Fruit fly (Drosophila melanogaster) whole organism, embryonic: ENCODE results near the gene c12.1.

ENCODE experiments used
- Ada2b ChIP-seq: fragments of 200-800 bp; sonication (Bioruptor generic); IDR thresholded peaks from 2 replicates; pipeline ENCODE4 v1.3.6; 2022; ENCODE audit warnings: missing biosample characterization, missing genetic modification characterization
- Blimp-1 ChIP-seq: fragments of 200-800 bp; sonication (Bioruptor generic); optimal IDR thresholded peaks from 3 replicates; lab custom pipeline; 2018; ENCODE audit warnings: missing biosample characterization, missing genetic modification characterization, mild to moderate bottlenecking, moderate library complexity, missing genetic modification reagents
- CG10979 ChIP-seq: fragments of 200-800 bp; sonication (Bioruptor generic); optimal IDR thresholded peaks from 2 replicates; lab custom pipeline; 2018; ENCODE audit warnings: missing biosample characterization, mild to moderate bottlenecking, missing genetic modification characterization, moderate library complexity
- CG13624 ChIP-seq: fragments of 200-800 bp; sonication (Bioruptor generic); optimal IDR thresholded peaks from 2 replicates; lab custom pipeline; 2016; ENCODE audit warnings: missing biosample characterization, missing genetic modification characterization
- CG14014 ChIP-seq: fragments of 200-800 bp; sonication (Bioruptor generic); IDR thresholded peaks from 2 replicates; pipeline ENCODE4 v1.3.6; 2022; ENCODE audit warnings: missing biosample characterization, missing genetic modification characterization
- CG14441 ChIP-seq: fragments of 200-800 bp; sonication (Bioruptor generic); IDR thresholded peaks from 2 replicates; pipeline ENCODE4 v1.3.6; 2022; ENCODE audit warnings: missing biosample characterization, missing genetic modification characterization
- CG15269 ChIP-seq: fragments of 200-800 bp; sonication (Bioruptor generic); optimal IDR thresholded peaks from 2 replicates; lab custom pipeline; 2018; ENCODE audit warnings: missing biosample characterization, mild to moderate bottlenecking, missing genetic modification characterization, moderate library complexity
- CG1602 ChIP-seq: fragments of 200-800 bp; sonication (Bioruptor generic); optimal IDR thresholded peaks from 3 replicates; lab custom pipeline; 2016; ENCODE audit warnings: missing biosample characterization, missing genetic modification characterization
- CG1603 ChIP-seq: fragments of 200-800 bp; sonication (Bioruptor generic); optimal IDR thresholded peaks from 2 replicates; lab custom pipeline; 2019; ENCODE audit warnings: missing biosample characterization, mild to moderate bottlenecking, missing genetic modification characterization, moderate library complexity
- CG16779 ChIP-seq: fragments of 200-800 bp; sonication (Bioruptor generic); IDR thresholded peaks from 2 replicates; pipeline ENCODE4 v1.3.6; 2022; ENCODE audit warnings: missing biosample characterization, missing genetic modification characterization
- CG18011 ChIP-seq: fragments of 200-800 bp; sonication (Bioruptor generic); optimal IDR thresholded peaks from 2 replicates; lab custom pipeline; 2017; ENCODE audit warnings: missing biosample characterization, missing genetic modification characterization, mild to moderate bottlenecking, moderate library complexity, missing genotype
- CG31224 ChIP-seq: fragments of 200-800 bp; sonication (Bioruptor generic); IDR thresholded peaks from 2 replicates; pipeline ENCODE4 v1.3.6; 2022; ENCODE audit warnings: missing biosample characterization, missing genetic modification characterization
- CG3281 ChIP-seq: fragments of 200-800 bp; sonication (Bioruptor generic); optimal IDR thresholded peaks from 3 replicates; lab custom pipeline; 2017; ENCODE audit warnings: missing biosample characterization, mild to moderate bottlenecking, missing genetic modification characterization
- CG42726 ChIP-seq: fragments of 200-800 bp; sonication (Bioruptor generic); IDR thresholded peaks from 2 replicates; pipeline ENCODE4 v1.3.6; 2022; ENCODE audit warnings: missing biosample characterization, missing genetic modification characterization; ENCODE audit not compliant: partially characterized antibody
- CG4360 ChIP-seq: fragments of 200-800 bp; sonication (Bioruptor generic); IDR thresholded peaks from 2 replicates; pipeline ENCODE4 v1.3.6; 2022; ENCODE audit warnings: missing biosample characterization, missing genetic modification characterization
- CG4617 ChIP-seq: fragments of 200-800 bp; sonication (Bioruptor generic); optimal IDR thresholded peaks from 3 replicates; lab custom pipeline; 2016; ENCODE audit warnings: missing biosample characterization, missing genetic modification characterization, borderline replicate concordance
- CG5180 ChIP-seq: fragments of 200-800 bp; sonication (Bioruptor generic); optimal IDR thresholded peaks from 3 replicates; lab custom pipeline; 2017; ENCODE audit warnings: missing biosample characterization, missing genetic modification characterization, mild to moderate bottlenecking, moderate library complexity, missing genetic modification reagents
- CG6175 ChIP-seq: fragments of 200-800 bp; sonication (Bioruptor generic); IDR thresholded peaks from 3 replicates; pipeline ENCODE4 v1.3.6; 2022; ENCODE audit warnings: missing biosample characterization, missing genetic modification characterization
- CG6654 ChIP-seq: fragments of 200-800 bp; sonication (Bioruptor generic); optimal IDR thresholded peaks from 2 replicates; lab custom pipeline; 2017; ENCODE audit warnings: missing biosample characterization, mild to moderate bottlenecking, missing genetic modification characterization
- CG9609 ChIP-seq: fragments of 200-800 bp; sonication (Bioruptor generic); optimal IDR thresholded peaks from 3 replicates; lab custom pipeline; 2016; ENCODE audit warnings: missing biosample characterization, missing genetic modification characterization
- CHES-1-like ChIP-seq: fragments of 200-800 bp; sonication (Bioruptor generic); optimal IDR thresholded peaks from 2 replicates; lab custom pipeline; 2016; ENCODE audit warnings: missing biosample characterization, missing genetic modification characterization
- CkIIα-i1 ChIP-seq: fragments of 200-800 bp; sonication (Bioruptor generic); IDR thresholded peaks from 2 replicates; pipeline ENCODE4 v1.3.6; 2022; ENCODE audit warnings: missing biosample characterization, missing genetic modification characterization
- Dek ChIP-seq: fragments of 200-800 bp; sonication (Bioruptor generic); optimal IDR thresholded peaks from 3 replicates; lab custom pipeline; 2019; ENCODE audit warnings: missing biosample characterization, mild to moderate bottlenecking, missing genetic modification characterization, moderate library complexity
- Doc3 ChIP-seq: fragments of 200-800 bp; sonication (Bioruptor generic); IDR thresholded peaks from 3 replicates; pipeline ENCODE4 v1.3.6; 2022; ENCODE audit warnings: missing biosample characterization, missing genetic modification characterization; ENCODE audit not compliant: partially characterized antibody
- E2f1 ChIP-seq: fragments of 200-800 bp; sonication (Bioruptor generic); IDR thresholded peaks from 2 replicates; pipeline ENCODE4 v1.3.6; 2022; ENCODE audit warnings: missing biosample characterization, missing genetic modification characterization
- ERR ChIP-seq: fragments of 200-800 bp; sonication (Bioruptor generic); optimal IDR thresholded peaks from 2 replicates; lab custom pipeline; 2016; ENCODE audit warnings: missing biosample characterization, missing genetic modification characterization
- Ets65A ChIP-seq: fragments of 200-800 bp; sonication (Bioruptor generic); peaks from one replicate; lab custom pipeline; 2016; ENCODE audit warnings: missing biosample characterization, missing genetic modification characterization
- Hand ChIP-seq: fragments of 200-800 bp; sonication (Bioruptor generic); optimal IDR thresholded peaks from 2 replicates; lab custom pipeline; 2017; ENCODE audit warnings: mild to moderate bottlenecking, missing biosample characterization, missing genetic modification reagents, missing genetic modification characterization
- HmgZ ChIP-seq: fragments of 200-800 bp; sonication (Bioruptor generic); optimal IDR thresholded peaks from 2 replicates; lab custom pipeline; 2018; ENCODE audit warnings: missing biosample characterization, mild to moderate bottlenecking, missing genetic modification characterization
- Meics ChIP-seq: fragments of 200-800 bp; sonication (Bioruptor generic); optimal IDR thresholded peaks from 2 replicates; lab custom pipeline; 2017; ENCODE audit warnings: missing biosample characterization, mild to moderate bottlenecking, missing genetic modification characterization
- PHDP ChIP-seq: fragments of 200-800 bp; sonication (Bioruptor generic); optimal IDR thresholded peaks from 3 replicates; lab custom pipeline; 2018; ENCODE audit warnings: missing biosample characterization, mild to moderate bottlenecking, missing genetic modification characterization, moderate library complexity
- Rfx ChIP-seq: fragments of 200-800 bp; sonication (Bioruptor generic); IDR thresholded peaks from 2 replicates; pipeline ENCODE4 v1.3.6; 2022; ENCODE audit warnings: missing biosample characterization, missing genetic modification characterization
- ab ChIP-seq: fragments of 200-800 bp; sonication (Bioruptor generic); optimal IDR thresholded peaks from 2 replicates; lab custom pipeline; 2016; ENCODE audit warnings: missing biosample characterization, missing genetic modification characterization
- bsh ChIP-seq, 2 experiments: fragments of 200-800 bp; sonication (Bioruptor generic); optimal IDR thresholded peaks; 2 replicates each; lab custom pipeline; 2017 to 2018; ENCODE audit warnings: mild to moderate bottlenecking in 2 of 2, missing biosample characterization in 2 of 2, missing genetic modification characterization in 2 of 2, moderate library complexity in 1 of 2
- cad ChIP-seq: fragments of >200 bp; optimal IDR thresholded peaks from 2 replicates; lab custom pipeline; 2017; ENCODE audit warnings: missing biosample characterization, missing genetic modification characterization
- crc ChIP-seq: fragments of 200-800 bp; sonication (Bioruptor generic); optimal IDR thresholded peaks from 2 replicates; lab custom pipeline; 2016; ENCODE audit warnings: missing biosample characterization, missing genetic modification characterization
- dm ChIP-seq: fragments of 200-800 bp; sonication (Bioruptor generic); optimal IDR thresholded peaks from 3 replicates; lab custom pipeline; 2016; ENCODE audit warnings: missing biosample characterization, missing genetic modification characterization
- dysf ChIP-seq: fragments of 200-800 bp; sonication (Bioruptor generic); IDR thresholded peaks from 3 replicates; pipeline ENCODE4 v1.3.6; 2022; ENCODE audit warnings: missing biosample characterization, missing genetic modification characterization
- esg ChIP-seq: fragments of 200-800 bp; sonication (Bioruptor generic); conservative IDR thresholded peaks from 2 replicates; pipeline ENCODE4 v1.3.6; 2022; ENCODE audit warnings: missing biosample characterization, missing genetic modification characterization
- fru ChIP-seq: fragments of >200 bp; optimal IDR thresholded peaks from 2 replicates; lab custom pipeline; 2017
- gro ChIP-seq: fragments of 200-800 bp; sonication (Bioruptor generic); optimal IDR thresholded peaks from 2 replicates; lab custom pipeline; 2016; ENCODE audit warnings: missing biosample characterization, missing genetic modification characterization
- jing ChIP-seq: fragments of 200-800 bp; sonication (Bioruptor generic); optimal IDR thresholded peaks from 2 replicates; lab custom pipeline; 2018; ENCODE audit warnings: missing biosample characterization, mild to moderate bottlenecking, missing genetic modification characterization
- odd ChIP-seq: fragments of 200-800 bp; sonication (Bioruptor generic); optimal IDR thresholded peaks from 2 replicates; lab custom pipeline; 2017; ENCODE audit warnings: missing biosample characterization, mild to moderate bottlenecking, missing genetic modification characterization
- org-1 ChIP-seq: fragments of 200-800 bp; sonication (Bioruptor generic); optimal IDR thresholded peaks from 2 replicates; lab custom pipeline; 2017; ENCODE audit warnings: missing biosample characterization, missing genetic modification characterization
- pfk ChIP-seq: fragments of 200-800 bp; sonication (Bioruptor generic); optimal IDR thresholded peaks from 2 replicates; lab custom pipeline; 2018; ENCODE audit warnings: missing biosample characterization, mild to moderate bottlenecking, missing genetic modification characterization, moderate library complexity
- phol ChIP-seq: fragments of 200-800 bp; sonication (Bioruptor generic); optimal IDR thresholded peaks from 3 replicates; lab custom pipeline; 2018; ENCODE audit warnings: missing biosample characterization, mild to moderate bottlenecking, missing genetic modification characterization, moderate library complexity
- sr ChIP-seq: fragments of 200-800 bp; sonication (Bioruptor generic); IDR thresholded peaks from 3 replicates; pipeline ENCODE4 v1.3.6; 2022; ENCODE audit warnings: missing biosample characterization, missing genetic modification characterization
- tna ChIP-seq: fragments of 200-800 bp; sonication (Bioruptor generic); IDR thresholded peaks from 2 replicates; pipeline ENCODE4 v1.3.6; 2022; ENCODE audit warnings: missing biosample characterization, missing genetic modification characterization; ENCODE audit not compliant: partially characterized antibody
- ttk ChIP-seq: fragments of 200-800 bp; sonication (Bioruptor generic); IDR thresholded peaks from 2 replicates; pipeline ENCODE4 v2.1.2; 2022; ENCODE audit warnings: missing biosample characterization, missing genetic modification characterization

c12.1 gene

DNA sequence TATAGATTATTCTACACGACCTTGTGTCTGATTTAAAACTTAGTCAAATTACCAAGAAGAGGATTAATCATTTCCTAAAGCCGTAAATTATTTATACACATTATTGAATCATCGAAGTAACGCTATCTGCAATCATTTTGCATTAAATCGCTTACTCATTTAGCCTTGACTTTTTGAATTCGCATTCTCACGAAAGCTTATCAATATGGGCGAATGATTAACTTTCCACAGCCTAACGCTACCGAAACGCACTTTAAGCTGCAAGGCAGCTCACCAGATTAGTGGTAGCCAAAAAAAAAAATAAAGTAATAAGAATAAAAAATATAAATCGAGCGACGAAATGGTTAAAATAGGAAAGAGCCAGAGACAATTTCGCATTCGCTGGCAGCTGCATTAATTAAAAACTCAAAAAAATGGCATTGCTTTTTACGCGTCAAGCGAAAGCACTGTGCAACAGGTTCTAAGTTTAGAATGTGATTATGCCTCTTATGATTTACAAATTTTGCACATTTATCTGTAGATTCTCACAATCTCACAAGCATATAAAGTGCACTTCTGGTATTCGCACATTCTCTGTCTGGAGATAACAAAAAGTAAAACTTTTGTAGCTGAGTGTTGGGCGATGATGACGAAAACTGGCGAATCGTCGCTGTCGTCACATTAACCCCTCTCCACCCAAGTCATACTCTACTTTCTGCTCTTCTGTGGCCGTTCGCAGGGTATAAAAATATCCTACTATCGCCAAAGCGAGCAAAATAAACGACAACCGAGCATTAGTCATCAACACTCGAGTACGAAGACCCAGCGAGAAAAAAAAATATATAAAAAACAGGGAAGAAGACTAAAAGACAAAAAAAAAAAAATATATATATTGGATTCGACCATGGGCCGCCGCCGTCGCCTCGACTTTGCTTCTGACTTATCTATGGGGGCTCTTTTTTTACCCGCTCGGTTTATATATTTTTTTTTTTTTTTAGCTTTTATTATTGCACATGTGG lies 24.8 kb upstream of the c12.1 start (continued):
- peak; percentile 79 for TF ChIP-seq CG15269 (tag; lab: Kevin White, UChicago)
- peak; percentile 73 for TF ChIP-seq CG14441 (GFP tag; lab: Robert Waterston, UW)
- TF ChIP-seq CG13624 (GFP tag; lab: Kevin White, UChicago), result peak; percentile 75
- peak; percentile 90 for TF ChIP-seq Ets65A
- TF ChIP-seq Rfx, result peak; percentile 85
- no peak for TF ChIP-seq cad (GFP tag; lab: Kevin White, UChicago)
- peak; percentile 64 for TF ChIP-seq ERR (GFP tag; lab: Kevin White, UChicago)
- TF ChIP-seq Ada2b, result peak; percentile 83
- TF ChIP-seq PHDP, result peak; percentile 73
- TF ChIP-seq gro (GFP tag; lab: Kevin White, UChicago), result peak; percentile 68
- TF ChIP-seq dysf (GFP tag; lab: Robert Waterston, UW), result peak; percentile 68
- peak; percentile 67 for TF ChIP-seq E2f1 (GFP tag; lab: Robert Waterston, UW)
- TF ChIP-seq pfk (GFP tag; lab: Kevin White, UChicago), result no peak
- peak; percentile 14 for TF ChIP-seq CG1602
- TF ChIP-seq org-1 (GFP tag; lab: Kevin White, UChicago), result peak; percentile 54
- peak; percentile 31 for TF ChIP-seq CHES-1-like (GFP tag; lab: Kevin White, UChicago)
- peak; percentile 32 for TF ChIP-seq CG18011
- no peak for TF ChIP-seq fru (lab: Kevin White, UChicago)
- peak; percentile 61 for TF ChIP-seq CG1603
- TF ChIP-seq CG31224 (GFP tag; lab: Robert Waterston, UW), result peak; percentile 53
- peak; percentile 20 for TF ChIP-seq jing (GFP tag; lab: Kevin White, UChicago)
- TF ChIP-seq CG16779 (GFP tag; lab: Robert Waterston, UW), result no peak
- peak; percentile 90 for TF ChIP-seq CG14014 (GFP tag; lab: Robert Waterston, UW)
- TF ChIP-seq CG6654 (GFP tag; lab: Kevin White, UChicago), result peak; percentile 39
- TF ChIP-seq CG9609 (GFP tag; lab: Kevin White, UChicago), result peak; percentile 62
- 0 out of 2 replicates have a peak, but pooled peaks have one; percentile 36 for TF ChIP-seq CkIIα-i1 (GFP tag; lab: Robert Waterston, UW)
- peak; percentile 56 for TF ChIP-seq HmgZ (tag; lab: Kevin White, UChicago)
- TF ChIP-seq ab (GFP tag; lab: Kevin White, UChicago), result peak; percentile 18
- no peak for TF ChIP-seq CG4617 (GFP tag; lab: Kevin White, UChicago)
- no peak for TF ChIP-seq odd (GFP tag; lab: Kevin White, UChicago)
- no peak for TF ChIP-seq Doc3
- TF ChIP-seq, all 482 proteins: peak for 270

DNA sequence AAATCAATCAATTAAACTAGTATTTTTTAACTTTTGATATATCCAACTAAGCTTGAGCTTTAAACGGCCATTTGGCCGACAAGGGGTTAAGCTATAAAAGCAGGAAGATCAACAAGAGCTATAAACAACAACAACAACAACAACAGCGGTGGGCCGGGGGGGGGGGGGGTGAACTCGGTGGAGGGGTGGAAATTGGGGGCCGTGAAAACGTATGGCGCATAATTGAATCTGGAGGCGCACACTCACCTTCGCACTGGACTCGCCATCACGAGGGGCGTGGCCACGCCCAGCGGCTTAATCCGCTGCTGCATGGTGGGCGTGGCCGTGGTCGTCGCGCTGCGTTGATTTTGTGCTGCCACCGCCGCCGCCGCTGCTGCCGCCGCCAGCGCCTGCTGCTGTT lies 13.2 kb upstream of the c12.1 start:
- TF ChIP-seq Blimp-1, result peak; percentile 9
- TF ChIP-seq Meics (GFP tag; lab: Kevin White, UChicago), result peak; percentile 10
- no peak for TF ChIP-seq crc (GFP tag; lab: Kevin White, UChicago)
- TF ChIP-seq Rfx, result peak; percentile 32; the same call in 1 of the 2 replicates
- no peak for TF ChIP-seq Hand (GFP tag; lab: Kevin White, UChicago)
- no peak for TF ChIP-seq dm (GFP tag; lab: Kevin White, UChicago)
- no peak for TF ChIP-seq tna (GFP tag; lab: Robert Waterston, UW)
- peak; percentile 55 for TF ChIP-seq CG4360
- no peak for TF ChIP-seq CG5180 (GFP tag; lab: Kevin White, UChicago)
- no peak for TF ChIP-seq Ets65A
- 0 out of 2 replicates have a peak, but pooled peaks have one; percentile 9 for TF ChIP-seq ttk (GFP tag; lab: Robert Waterston, UW)
- peak; percentile 38; the same call in 1 of the 3 replicates for TF ChIP-seq CG6175 (GFP tag; lab: Robert Waterston, UW)
- no peak for TF ChIP-seq Dek
- TF ChIP-seq sr (GFP tag; lab: Robert Waterston, UW), result 0 out of 3 replicates have a peak, but pooled peaks have one; percentile 33
- no peak for TF ChIP-seq esg (GFP tag; lab: Robert Waterston, UW)
- peak in 1 of 2 experiments; percentile 14 for TF ChIP-seq bsh (GFP tag; optimal IDR thresholded peaks at IDR 0.05; lab: Kevin White, UChicago)
- peak; percentile 8 for TF ChIP-seq CG10979
- peak; percentile 6 for TF ChIP-seq phol (tag; lab: Kevin White, UChicago)
- no peak for TF ChIP-seq CG3281 (GFP tag; lab: Kevin White, UChicago)
- 0 out of 2 replicates have a peak, but pooled peaks have one; percentile 37 for TF ChIP-seq CG42726 (GFP tag; lab: Robert Waterston, UW)
